Worm (Caenorhabditis elegans): ENCODE results near the gene F09F9.5.

ce11 chrX:4154784-4155183, 37.1 kb downstream of the F09F9.5 start:
- no peak for TF ChIP-seq elt-1 (tag; optimal IDR thresholded peaks at IDR 0.05)
- no peak for TF ChIP-seq zag-1 (tag; optimal IDR thresholded peaks at IDR 0.05)
- no peak for TF ChIP-seq fkh-10 (GFP tag; optimal IDR thresholded peaks at IDR 0.05)
- no peak for TF ChIP-seq nhr-12 (tag; optimal IDR thresholded peaks at IDR 0.05)
- TF ChIP-seq pha-4 (tag; optimal IDR thresholded peaks at IDR 0.05): no peak
- TF ChIP-seq ceh-16 (tag; optimal IDR thresholded peaks at IDR 0.05): no peak
- no peak for TF ChIP-seq nhr-237 (tag; optimal IDR thresholded peaks at IDR 0.05)
